Fruit fly (Drosophila melanogaster): Measurements from ENCODE around the gene CG32069.

DNA sequence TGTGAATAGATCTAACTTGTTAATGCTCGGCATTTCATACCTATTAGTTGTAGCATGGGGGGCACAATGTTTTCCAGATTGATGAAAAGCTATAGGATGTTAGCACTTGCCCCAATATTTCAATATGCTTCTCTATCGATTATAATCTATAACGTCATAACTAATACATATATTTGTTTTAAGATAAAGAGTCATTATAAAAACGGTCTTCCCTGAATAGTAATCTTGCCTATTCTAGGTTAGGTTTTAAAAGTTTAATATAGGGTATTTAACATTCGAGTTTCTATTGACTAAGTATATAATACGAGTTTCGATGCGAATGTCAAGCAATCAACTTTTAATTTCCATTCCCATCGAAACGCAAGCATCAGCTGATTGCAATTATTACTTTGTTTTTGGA is 1.2 kb downstream of the CG32069 start, which contains the start of the genes CG6321 and Blos2:
- TF ChIP-seq CG17806 (tag; optimal IDR thresholded peaks at IDR 0.05) (peak; percentile 75), rn (GFP tag; IDR thresholded peaks at IDR 0.05) (no peak), CG13204 (GFP tag; optimal IDR thresholded peaks at IDR 0.05) (no peak), Ets98B (GFP tag; IDR thresholded peaks at IDR 0.05) (peak; percentile 73), CG34367 (tag; optimal IDR thresholded peaks at IDR 0.05) (peak; percentile 66), Snoo (tag; optimal IDR thresholded peaks at IDR 0.05) (peak; percentile 58), EcR (GFP tag; optimal IDR thresholded peaks at IDR 0.05) (no peak), gl (tag; optimal IDR thresholded peaks at IDR 0.05) (peak; percentile 0), CG10348 (GFP tag; IDR thresholded peaks at IDR 0.05) (no peak)
